Worm (Caenorhabditis elegans) whole organism, dauer: ENCODE results near the gene M142.8.

Experiments
- unc-62 ChIP-seq: sonication (generic microtip); optimal IDR thresholded peaks from 2 replicates; lab custom pipeline; 2017; ENCODE audit warnings: missing biosample characterization, missing genetic modification reagents, missing genetic modification characterization

The M142.8 gene

DNA sequence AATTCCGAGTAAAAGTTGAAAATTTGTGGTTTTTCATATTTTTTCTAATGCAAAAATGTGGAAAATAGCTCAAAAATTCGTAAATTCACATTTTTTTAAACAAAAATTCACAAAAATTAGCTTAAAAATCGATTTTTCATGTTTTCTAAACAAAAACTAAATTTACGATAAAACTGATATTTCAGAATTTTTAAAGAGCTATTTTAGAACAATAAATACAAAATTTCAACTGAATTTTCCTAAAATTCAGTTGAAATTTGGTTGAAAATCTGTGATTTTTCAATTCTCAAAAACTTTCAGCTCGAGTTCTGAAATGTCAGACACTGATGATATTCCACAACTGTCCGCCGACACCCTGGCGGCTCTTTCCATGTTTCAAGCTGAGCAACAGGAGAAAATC lies at the start of gene M142.8:
M142.8 (plus strand) TSS at position 301 of the 400 bp plus-strand sequence.
- TF ChIP-seq unc-62 (GFP tag; lab: Kevin White, UChicago) = no peak

ce11 chrIII:10888824-10889223 lies 44.6 kb upstream of the M142.8 start:
- no peak for TF ChIP-seq unc-62 (GFP tag; lab: Kevin White, UChicago)

- no peak for TF ChIP-seq unc-62 (GFP tag; lab: Kevin White, UChicago)
Measured at ce11 chrIII:10894220-10894619, 39.2 kb upstream of the M142.8 start, which contains the start of gene fbxb-87. Gene fbxb-87, plus strand, starts transcription at chrIII:10894520.

ce11 chrIII:10895817-10896413 lies 37.5 kb upstream of the M142.8 start, which contains the start of gene com-1:
Gene com-1, plus strand, starts transcription at chrIII:10896363.
- TF ChIP-seq unc-62 (GFP tag; lab: Kevin White, UChicago) = no peak

ce11 chrIII:10902341-10902740 lies 31.1 kb upstream of the M142.8 start, which contains the start of gene unc-119:
Gene unc-119, plus strand, starts transcription at chrIII:10902641.
- TF ChIP-seq unc-62 (GFP tag; lab: Kevin White, UChicago) = no peak

DNA sequence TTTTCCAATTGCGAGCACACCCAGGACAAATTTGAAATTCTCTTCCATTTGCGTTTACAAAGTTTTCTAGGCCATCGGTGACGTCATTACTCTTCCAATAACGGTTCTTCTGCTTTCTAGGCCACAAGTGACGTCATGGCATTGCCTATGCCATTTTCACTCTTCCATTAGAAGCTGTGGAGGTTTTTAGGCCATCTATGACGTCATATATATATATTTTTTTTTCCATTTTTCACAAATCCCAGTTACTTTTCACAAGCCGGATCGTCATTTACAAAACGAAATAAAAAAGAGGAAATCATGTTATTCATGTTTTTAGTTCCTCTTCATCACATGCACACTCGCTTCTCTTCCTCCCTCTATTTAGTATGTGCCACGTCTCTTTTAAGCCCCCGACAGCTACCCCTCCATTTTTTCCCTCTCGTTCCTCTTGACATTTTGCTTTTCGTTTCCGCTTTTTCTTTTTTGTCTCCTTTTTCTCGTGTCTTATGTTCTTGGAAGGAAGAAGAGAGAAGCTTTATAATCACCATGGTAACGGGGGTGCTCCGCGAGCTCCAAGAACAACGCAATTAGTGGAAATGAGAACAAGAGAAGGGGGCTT lies 30.3 kb upstream of the M142.8 start:
- no peak for TF ChIP-seq unc-62 (GFP tag; lab: Kevin White, UChicago)

DNA sequence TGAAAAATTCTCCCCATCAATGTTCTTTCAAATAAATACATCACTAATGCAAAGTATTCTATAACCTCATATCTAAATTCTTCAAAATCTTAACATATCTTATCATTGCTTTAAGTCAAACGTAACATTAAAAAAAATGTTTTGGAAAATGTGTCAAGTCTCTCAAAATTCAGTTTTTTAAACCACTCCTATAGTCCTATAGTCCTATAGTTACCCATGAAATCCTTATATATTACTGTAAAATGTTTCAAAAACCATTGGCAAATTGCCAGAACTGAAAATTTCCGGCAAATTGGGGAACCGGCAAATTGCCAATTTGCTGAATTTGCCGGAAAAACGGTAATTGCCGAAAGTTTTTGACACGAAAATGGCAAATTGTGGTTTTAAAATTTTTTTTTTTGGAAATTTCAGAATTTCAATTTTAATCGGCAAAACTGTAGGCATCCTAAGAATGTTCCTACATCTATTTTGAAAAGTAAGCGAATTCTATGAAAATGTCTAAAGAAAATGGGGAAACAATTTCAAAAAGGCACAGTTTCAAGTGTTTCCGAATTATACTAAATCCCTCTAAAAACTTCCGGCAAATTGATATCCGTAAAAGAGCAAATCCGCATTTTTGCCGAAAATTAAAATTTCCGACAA lies 29.0 kb upstream of the M142.8 start:
- TF ChIP-seq unc-62 (GFP tag; lab: Kevin White, UChicago) = no peak

- no peak for TF ChIP-seq unc-62 (GFP tag; lab: Kevin White, UChicago)
Measured at ce11 chrIII:10905112-10905511, 28.3 kb upstream of the M142.8 start.

ce11 chrIII:10906325-10906724 lies 27.1 kb upstream of the M142.8 start:
- no peak for TF ChIP-seq unc-62 (GFP tag; lab: Kevin White, UChicago)

DNA sequence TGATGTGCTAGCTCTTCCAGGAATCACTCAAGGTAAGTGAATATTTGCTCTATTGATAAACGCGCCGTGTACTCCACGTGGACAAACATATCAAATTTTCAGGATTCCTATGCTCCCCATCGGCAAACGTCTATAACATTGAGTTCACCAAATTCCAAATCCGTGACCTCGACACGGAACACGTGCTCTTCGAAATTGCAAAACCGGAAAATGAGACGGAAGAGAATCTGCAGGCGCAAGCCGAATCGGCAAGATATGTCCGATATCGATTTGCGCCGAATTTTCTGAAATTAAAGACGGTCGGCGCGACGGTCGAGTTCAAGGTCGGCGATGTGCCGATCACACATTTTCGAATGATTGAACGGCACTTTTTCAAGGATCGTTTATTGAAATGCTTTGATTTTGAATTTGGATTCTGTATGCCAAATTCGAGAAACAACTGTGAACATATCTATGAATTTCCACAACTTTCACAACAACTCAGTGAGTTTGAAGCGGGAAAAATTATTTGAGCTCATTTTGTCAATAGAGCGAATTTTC lies 25.7 kb upstream of the M142.8 start:
- TF ChIP-seq unc-62 (GFP tag; lab: Kevin White, UChicago) = no peak

- no peak for TF ChIP-seq unc-62 (GFP tag; lab: Kevin White, UChicago)
Measured at ce11 chrIII:10908543-10908942, 24.9 kb upstream of the M142.8 start.

DNA sequence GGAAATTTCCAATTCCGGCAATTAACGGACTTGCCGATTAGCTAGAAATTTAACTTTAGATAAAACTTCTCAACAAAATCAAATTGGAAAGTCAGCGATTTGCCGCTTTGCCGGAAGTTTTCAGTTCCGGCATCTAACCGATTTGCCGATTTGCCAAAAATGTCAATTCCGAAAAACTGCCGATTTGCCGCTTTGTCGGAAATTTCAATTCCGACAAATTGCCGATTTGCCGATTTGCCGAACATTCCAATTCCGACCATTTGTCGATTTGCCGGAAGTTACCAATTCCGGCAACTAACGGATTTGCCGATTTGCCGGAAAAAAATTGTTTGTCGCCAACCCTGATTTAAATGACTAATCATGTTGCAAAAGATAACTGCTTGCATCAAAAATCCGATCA lies 24.3 kb upstream of the M142.8 start:
- no peak for TF ChIP-seq unc-62 (GFP tag; lab: Kevin White, UChicago)

- no peak for TF ChIP-seq unc-62 (GFP tag; lab: Kevin White, UChicago)
Measured at ce11 chrIII:10911160-10911559, 22.3 kb upstream of the M142.8 start, which contains the start of gene cut-6. Gene cut-6, plus strand, starts transcription at chrIII:10911460.

DNA sequence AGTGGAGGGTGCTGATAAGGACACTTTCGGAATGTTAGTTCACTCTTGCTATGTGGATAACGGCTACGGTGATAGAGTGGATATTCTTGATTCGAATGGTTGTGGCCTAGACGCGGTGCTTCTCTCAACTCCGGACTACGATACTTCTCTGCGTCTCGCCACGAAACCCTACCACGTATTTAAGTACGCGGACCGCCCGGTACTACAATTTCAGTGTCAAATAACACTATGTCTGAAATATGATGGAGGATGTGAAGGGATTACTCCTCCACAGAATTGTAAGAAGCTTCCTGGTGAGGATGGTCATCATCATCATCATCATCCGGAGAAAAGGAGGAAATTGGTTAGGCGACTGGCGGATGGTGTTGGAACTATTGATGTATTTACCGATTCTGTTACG lies 18.5 kb upstream of the M142.8 start:
- no peak for TF ChIP-seq unc-62 (GFP tag; lab: Kevin White, UChicago)

DNA sequence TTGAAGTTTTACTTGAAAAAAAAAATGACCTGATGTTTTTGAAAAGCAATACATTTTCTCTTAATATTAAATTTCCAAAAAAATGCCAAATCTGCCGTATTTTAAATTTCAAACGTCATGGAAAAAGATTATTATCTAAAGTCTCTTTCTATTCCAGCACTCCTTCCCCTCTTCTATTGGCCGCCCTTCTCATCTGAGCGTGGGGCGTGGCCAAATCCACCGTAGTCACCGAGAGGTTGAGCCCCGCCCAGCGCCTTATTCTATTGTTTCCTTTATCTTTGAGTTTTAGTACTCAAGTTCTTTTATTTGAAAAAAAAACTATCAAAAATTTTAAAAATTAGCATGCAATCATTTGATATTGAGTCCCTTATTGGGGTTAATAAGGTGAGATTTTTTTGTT lies 13.4 kb upstream of the M142.8 start, which contains the start of gene vab-7:
vab-7 (plus strand) TSS at position 301 of the 400 bp plus-strand sequence.
- TF ChIP-seq unc-62 (GFP tag; lab: Kevin White, UChicago) = no peak

DNA sequence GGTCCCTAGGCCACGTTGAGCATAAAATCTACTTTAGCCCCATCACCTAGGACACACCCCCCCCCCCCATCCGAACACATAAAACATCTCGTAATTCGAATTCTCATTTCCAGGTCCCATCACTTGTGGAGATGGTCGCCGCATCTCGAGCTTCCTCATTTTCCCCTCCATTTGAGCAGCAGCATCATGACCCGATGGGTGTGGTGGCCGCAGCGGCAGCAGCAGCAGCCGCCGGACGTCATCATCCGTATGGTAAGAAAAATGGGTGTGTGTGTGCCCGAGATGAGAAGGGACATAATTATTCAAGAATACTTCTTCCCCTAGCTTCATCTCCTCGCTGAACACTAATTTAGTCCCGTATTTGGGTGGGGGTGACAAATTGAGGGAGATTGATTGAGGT lies 12.0 kb upstream of the M142.8 start:
- no peak for TF ChIP-seq unc-62 (GFP tag; lab: Kevin White, UChicago)
